Worm (Caenorhabditis elegans): ENCODE data around the gene lsy-2.

The lsy-2 gene

DNA sequence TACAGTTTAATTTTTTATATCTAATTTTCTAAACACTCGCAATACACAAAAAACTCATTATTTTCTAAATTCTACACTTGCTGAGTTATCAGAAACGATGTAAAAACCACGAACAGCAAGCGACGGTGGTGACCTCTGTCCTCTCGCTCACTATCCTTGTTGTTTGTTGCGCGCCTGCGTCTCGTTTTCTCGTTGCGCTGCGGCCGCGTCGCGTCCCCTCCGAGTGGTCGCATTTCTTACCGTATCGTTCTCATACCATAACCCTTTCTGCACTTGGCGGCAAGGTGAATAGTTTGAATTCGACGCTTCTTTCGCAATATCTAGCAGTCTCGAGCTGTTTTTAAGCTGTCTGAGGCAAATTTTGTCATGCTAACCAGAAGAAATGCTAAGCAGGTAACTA lies at the start of gene lsy-2:
TSS of gene lsy-2 (plus strand) at position 271 of the 400 bp plus-strand sequence.
- TF ChIP-seq daf-12 (tag; optimal IDR thresholded peaks at IDR 0.05) = no peak
- no peak for TF ChIP-seq pqm-1 (tag; optimal IDR thresholded peaks at IDR 0.05)
- peak; percentile 10 for TF ChIP-seq jun-1 (tag; optimal IDR thresholded peaks at IDR 0.05)
- no peak for TF ChIP-seq ceh-82 (tag; optimal IDR thresholded peaks at IDR 0.05)
- TF ChIP-seq ceh-28 (tag; optimal IDR thresholded peaks at IDR 0.05) = peak; percentile 25
- no peak for TF ChIP-seq skn-1 (tag; optimal IDR thresholded peaks at IDR 0.05)
- TF ChIP-seq lsy-12 (tag; optimal IDR thresholded peaks at IDR 0.05) = peak; percentile 5
- TF ChIP-seq R02D3.7 (tag; optimal IDR thresholded peaks at IDR 0.05) = no peak
- no peak for TF ChIP-seq nhr-77 (tag; optimal IDR thresholded peaks at IDR 0.05)
- no peak for TF ChIP-seq nhr-43 (tag; optimal IDR thresholded peaks at IDR 0.05; ENCODE audit: poor library complexity, severe bottlenecking)
- no peak for TF ChIP-seq zag-1 (tag; optimal IDR thresholded peaks at IDR 0.05)
- no peak for TF ChIP-seq fkh-2 (tag; optimal IDR thresholded peaks at IDR 0.05)
- TF ChIP-seq mml-1 (tag; optimal IDR thresholded peaks at IDR 0.05) = no peak
- TF ChIP-seq elt-3 (tag; optimal IDR thresholded peaks at IDR 0.05) = no peak
- TF ChIP-seq elt-1 (tag; optimal IDR thresholded peaks at IDR 0.05) = no peak
- peak; percentile 46 for TF ChIP-seq lin-15B (tag; optimal IDR thresholded peaks at IDR 0.05)
- TF ChIP-seq ztf-11 (tag; optimal IDR thresholded peaks at IDR 0.05) = no peak
- TF ChIP-seq unc-62 (GFP tag; optimal IDR thresholded peaks at IDR 0.05) = no peak
- no peak for TF ChIP-seq unc-39 (tag; optimal IDR thresholded peaks at IDR 0.05)
- TF ChIP-seq sea-2 (GFP tag; optimal IDR thresholded peaks at IDR 0.05) = no peak
- TF ChIP-seq nhr-23 (tag; optimal IDR thresholded peaks at IDR 0.05) = peak; percentile 44
- TF ChIP-seq nfya-1 (tag; optimal IDR thresholded peaks at IDR 0.05; ENCODE audit: insufficient read depth) = peak; percentile 98
- peak; percentile 83 for TF ChIP-seq lin-39 (tag; optimal IDR thresholded peaks at IDR 0.05)
- no peak for TF ChIP-seq tbx-2 (tag; optimal IDR thresholded peaks at IDR 0.05)
- peak; percentile 88 for TF ChIP-seq nhr-25 (tag; optimal IDR thresholded peaks at IDR 0.05)
- no peak for TF ChIP-seq nhr-237 (tag; optimal IDR thresholded peaks at IDR 0.05)
- no peak for TF ChIP-seq aly-2 (tag; optimal IDR thresholded peaks at IDR 0.05)
- no peak for TF ChIP-seq fos-1 (tag; optimal IDR thresholded peaks at IDR 0.05)
- TF ChIP-seq egl-5 (tag; optimal IDR thresholded peaks at IDR 0.05) = peak; percentile 64
- no peak for TF ChIP-seq eor-1 (tag; optimal IDR thresholded peaks at IDR 0.05)
- no peak for TF ChIP-seq nhr-67 (tag; optimal IDR thresholded peaks at IDR 0.05)
- no peak for TF ChIP-seq fkh-10 (GFP tag; optimal IDR thresholded peaks at IDR 0.05)
- no peak for TF ChIP-seq snpc-4 (tag; optimal IDR thresholded peaks at IDR 0.05)
- no peak for TF ChIP-seq nhr-28 (tag; optimal IDR thresholded peaks at IDR 0.05)
- no peak for TF ChIP-seq nhr-76 (tag; optimal IDR thresholded peaks at IDR 0.05)
- no peak for TF ChIP-seq ztf-4 (tag; optimal IDR thresholded peaks at IDR 0.05)
- TF ChIP-seq ama-1 (optimal IDR thresholded peaks at IDR 0.05) = peak; percentile 51
- no peak for TF ChIP-seq nhr-11 (tag; optimal IDR thresholded peaks at IDR 0.05)
- no peak for TF ChIP-seq ceh-9 (tag; optimal IDR thresholded peaks at IDR 0.05)
- no peak for TF ChIP-seq egl-27 (tag; optimal IDR thresholded peaks at IDR 0.05)
- peak; percentile 62 for TF ChIP-seq elt-2 (tag; optimal IDR thresholded peaks at IDR 0.05)
- TF ChIP-seq pha-4 (tag; optimal IDR thresholded peaks at IDR 0.05) = peak; percentile 72
- no peak for TF ChIP-seq ceh-16 (tag; optimal IDR thresholded peaks at IDR 0.05)
- no peak for TF ChIP-seq mdl-1 (tag; optimal IDR thresholded peaks at IDR 0.05)
- TF ChIP-seq hmg-11 (tag; optimal IDR thresholded peaks at IDR 0.05) = peak; percentile 84
- no peak for TF ChIP-seq ZK546.5 (tag; optimal IDR thresholded peaks at IDR 0.05)
- no peak for TF ChIP-seq nhr-12 (tag; optimal IDR thresholded peaks at IDR 0.05)

ce11 chrX:2040877-2041276 lies 48.6 kb upstream of the lsy-2 start:
- TF ChIP-seq elt-1 (tag; optimal IDR thresholded peaks at IDR 0.05) (peak; percentile 4), nhr-77 (tag; optimal IDR thresholded peaks at IDR 0.05) (no peak), ceh-9 (tag; optimal IDR thresholded peaks at IDR 0.05) (no peak), lin-39 (tag; optimal IDR thresholded peaks at IDR 0.05) (no peak), aly-2 (tag; optimal IDR thresholded peaks at IDR 0.05) (no peak), ceh-28 (tag; optimal IDR thresholded peaks at IDR 0.05) (no peak), nhr-12 (tag; optimal IDR thresholded peaks at IDR 0.05) (no peak), eor-1 (tag; optimal IDR thresholded peaks at IDR 0.05) (no peak)
